Worm (Caenorhabditis elegans) whole organism, midembryonic: ENCODE measurements around the gene K10C2.7.

Source experiments
- T22C8.4 ChIP-seq: fragments of 200-800 bp; sonication (Bioruptor generic); IDR thresholded peaks from 2 replicates; pipeline ENCODE4 v1.3.6; 2022; ENCODE audit warnings: missing genetic modification characterization, missing compliant biosample characterization
- flt-1 ChIP-seq: fragments of 200-800 bp; sonication (Bioruptor generic); IDR thresholded peaks from 2 replicates; pipeline ENCODE4 v1.3.6; 2022; ENCODE audit warnings: missing genetic modification characterization, missing compliant biosample characterization
- klf-2 ChIP-seq: fragments of 200-800 bp; sonication (Bioruptor generic); conservative IDR thresholded peaks from 2 replicates; pipeline ENCODE4 v1.3.6; 2022; ENCODE audit warnings: missing genetic modification reagents, missing genetic modification characterization, missing compliant biosample characterization

ce11 chrX:6430510-6430909 lies 12.8 kb downstream of the K10C2.7 start, which contains the start of gene ctsa-2:
- TF ChIP-seq flt-1 (GFP tag; lab: Robert Waterston, UW) (no peak), klf-2 (no peak), T22C8.4 (GFP tag; lab: Robert Waterston, UW) (no peak)
